Worm (Caenorhabditis elegans) whole organism, mixed stage, embryonic: ENCODE results near the gene aakg-5.

Experiments used
- elt-3 ChIP-seq: fragments of 150-350 bp; optimal IDR thresholded peaks from 2 replicates; lab custom pipeline; 2014; ENCODE audit warnings: missing biosample characterization, missing genetic modification characterization
- nhr-12 ChIP-seq: fragments of 150-350 bp; optimal IDR thresholded peaks from 2 replicates; lab custom pipeline; 2014; ENCODE audit warnings: missing biosample characterization, missing genetic modification characterization
- nhr-76 ChIP-seq: sonication (generic microtip); optimal IDR thresholded peaks from 2 replicates; lab custom pipeline; 2017; ENCODE audit warnings: missing biosample characterization, missing genetic modification characterization

DNA sequence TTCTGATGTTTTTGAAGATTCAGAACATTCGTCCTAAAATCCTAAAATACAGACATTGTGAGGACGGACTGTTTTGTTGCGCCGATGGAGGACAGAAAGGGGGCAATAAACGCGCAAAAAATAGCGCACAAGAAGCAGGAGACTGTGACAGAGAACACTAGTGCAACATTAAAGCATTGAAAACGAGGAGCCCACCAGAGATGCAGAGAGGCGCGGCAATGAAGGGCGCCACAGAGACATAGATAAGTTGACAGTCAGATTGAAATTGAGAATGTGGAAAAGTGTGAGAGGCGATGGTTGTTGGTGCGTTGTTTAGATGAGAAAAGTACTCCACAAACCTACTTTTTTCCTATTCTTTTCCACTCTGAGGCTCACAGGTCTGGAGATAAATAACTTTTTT lies at the start of gene aakg-5:
- no peak for TF ChIP-seq elt-3 (tag; lab: Kevin White, UChicago)
- TF ChIP-seq nhr-76 (tag; lab: Kevin White, UChicago), result no peak
- TF ChIP-seq nhr-12 (tag; lab: Kevin White, UChicago), result no peak
